Worm (Caenorhabditis elegans): ENCODE measurements around the gene Y6E2A.1.

DNA sequence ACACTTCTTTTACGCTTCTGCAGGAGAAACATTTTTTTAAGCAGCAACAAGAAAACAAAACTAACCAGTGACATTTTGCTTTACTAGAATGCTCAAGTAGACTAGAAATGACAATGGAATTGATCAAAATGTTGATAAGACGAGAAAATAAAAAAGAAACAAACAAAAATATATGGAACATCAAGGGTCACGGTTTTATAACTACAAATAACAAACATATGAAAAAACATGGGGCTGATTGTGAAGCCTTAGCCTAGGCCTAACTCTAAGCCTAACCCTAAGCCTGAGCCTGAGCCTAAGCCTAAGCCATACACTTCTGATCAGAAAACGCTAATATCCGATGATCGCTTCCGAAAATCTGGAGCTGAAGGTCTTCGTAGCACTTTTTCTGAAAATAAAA is 20.2 kb upstream of the Y6E2A.1 start, which contains the start of gene Y6E2A.10:
- TF ChIP-seq pqm-1 (tag; optimal IDR thresholded peaks at IDR 0.05), result no peak
- no peak for TF ChIP-seq fkh-10 (GFP tag; optimal IDR thresholded peaks at IDR 0.05)
- no peak for TF ChIP-seq pha-2 (tag; optimal IDR thresholded peaks at IDR 0.05)
- TF ChIP-seq fax-1 (tag; optimal IDR thresholded peaks at IDR 0.05), result no peak
- TF ChIP-seq ceh-34 (tag; optimal IDR thresholded peaks at IDR 0.05), result no peak

Measured in whole organism, late embryonic.